Fruit fly (Drosophila melanogaster): ENCODE data around the gene Uch.

Uch gene

dm6 chr2L:2226259-2227121 is 12.5 kb upstream of the Uch start, which contains the start of the genes CG15387 and sau (continued):
- TF ChIP-seq CG6689 (GFP tag; IDR thresholded peaks at IDR 0.05) (peak; percentile 83), CG3726 (GFP tag; IDR thresholded peaks at IDR 0.05) (peak; percentile 52; the same call in 1 of the 3 replicates), ken (GFP tag; IDR thresholded peaks at IDR 0.05) (peak; percentile 86), CG10462 (GFP tag; optimal IDR thresholded peaks at IDR 0.05) (peak; percentile 73), YL-1 (GFP tag; optimal IDR thresholded peaks at IDR 0.05) (peak; percentile 29), nom (GFP tag; optimal IDR thresholded peaks at IDR 0.05) (peak; percentile 38), Rx (GFP tag; IDR thresholded peaks at IDR 0.05) (peak; percentile 66), dysf (GFP tag; IDR thresholded peaks at IDR 0.05) (peak; percentile 83), esg (GFP tag; conservative IDR thresholded peaks at IDR 0.05) (peak; percentile 71), CG7963 (GFP tag; IDR thresholded peaks at IDR 0.05; ENCODE audit: partially characterized antibody) (peak; percentile 77; the same call in 2 of the 3 replicates), Eip74EF (GFP tag; optimal IDR thresholded peaks at IDR 0.05) (peak in 1 of 2 experiments; percentile 65), sug (tag; optimal IDR thresholded peaks at IDR 0.05) (peak; percentile 89), CG8089 (GFP tag; optimal IDR thresholded peaks at IDR 0.05) (peak; percentile 83), tx (GFP tag; optimal IDR thresholded peaks at IDR 0.05) (peak; percentile 91), CG17385 (GFP tag; optimal IDR thresholded peaks at IDR 0.05) (peak; percentile 79), CG12744 (GFP tag; optimal IDR thresholded peaks at IDR 0.05) (peak; percentile 90), inv (GFP tag; IDR thresholded peaks at IDR 0.05; ENCODE audit: partially characterized antibody) (peak; percentile 90), ERR (GFP tag; optimal IDR thresholded peaks at IDR 0.05) (peak; percentile 80), dmrt11E (tag; optimal IDR thresholded peaks at IDR 0.05) (peak; percentile 86), CG13287 (GFP tag; IDR thresholded peaks at IDR 0.05; ENCODE audit: partially characterized antibody) (peak; percentile 95), HLH3B (GFP tag; IDR thresholded peaks at IDR 0.05) (peak; percentile 79), p53 (GFP tag; optimal IDR thresholded peaks at IDR 0.05) (peak; percentile 74), Sry-β (GFP tag; optimal IDR thresholded peaks at IDR 0.05) (peak; percentile 50), CG4707 (GFP tag; optimal IDR thresholded peaks at IDR 0.05) (peak; percentile 52), NK7.1 (GFP tag; optimal IDR thresholded peaks at IDR 0.05) (peak; percentile 70), usp (GFP tag; optimal IDR thresholded peaks at IDR 0.05) (no peak), CG12104 (GFP tag; optimal IDR thresholded peaks at IDR 0.05) (peak; percentile 81), Meics (GFP tag; optimal IDR thresholded peaks at IDR 0.05) (peak; percentile 86), Med (GFP tag) (peak; percentile 99), tll (GFP tag; optimal IDR thresholded peaks at IDR 0.05) (no peak), Dbx (GFP tag; IDR thresholded peaks at IDR 0.05) (peak; percentile 84), shn (GFP tag; optimal IDR thresholded peaks at IDR 0.05) (peak; percentile 93), CG10543 (GFP tag; optimal IDR thresholded peaks at IDR 0.05) (peak; percentile 94), hth (optimal IDR thresholded peaks at IDR 0.05) (no peak), amos (GFP tag; IDR thresholded peaks at IDR 0.05; ENCODE audit: partially characterized antibody) (peak; percentile 85), hkb (optimal IDR thresholded peaks at IDR 0.05) (no peak), hkb (GFP tag; IDR thresholded peaks at IDR 0.05) (peak; percentile 86), ttk (GFP tag; IDR thresholded peaks at IDR 0.05) (peak; percentile 80), BtbVII (GFP tag; optimal IDR thresholded peaks at IDR 0.05) (peak; percentile 72), CG4854 (GFP tag; optimal IDR thresholded peaks at IDR 0.05) (peak; percentile 88), unc-4 (GFP tag; IDR thresholded peaks at IDR 0.05; ENCODE audit: partially characterized antibody) (peak; percentile 94), Hand (GFP tag; optimal IDR thresholded peaks at IDR 0.05) (peak; percentile 52), CG6254 (GFP tag; optimal IDR thresholded peaks at IDR 0.05) (no peak), CG12071 (GFP tag; optimal IDR thresholded peaks at IDR 0.05) (peak; percentile 75), CG8290 (GFP tag; optimal IDR thresholded peaks at IDR 0.05) (peak; percentile 92), CG8290 (tag; optimal IDR thresholded peaks at IDR 0.05) (peak; percentile 70 to 88), Bteb2 (GFP tag; optimal IDR thresholded peaks at IDR 0.05) (peak; percentile 91), az2 (GFP tag; optimal IDR thresholded peaks at IDR 0.05) (peak; percentile 84), grn (GFP tag; optimal IDR thresholded peaks at IDR 0.05) (peak; percentile 34)
